Fruit fly (Drosophila melanogaster): ENCODE measurements around the gene CG31787.

dm6 chr2L:18327592-18328078 is 42.1 kb upstream of the CG31787 start:
- TF ChIP-seq gsb (GFP tag; IDR thresholded peaks at IDR 0.05) = no peak
- TF ChIP-seq pros (GFP tag; optimal IDR thresholded peaks at IDR 0.05) = no peak
- no peak for TF ChIP-seq CG2116 (GFP tag; optimal IDR thresholded peaks at IDR 0.05)
- TF ChIP-seq Max (GFP tag; optimal IDR thresholded peaks at IDR 0.05) = no peak
- TF ChIP-seq CG16779 (GFP tag; IDR thresholded peaks at IDR 0.05) = no peak
- no peak for TF ChIP-seq CG4707 (GFP tag; optimal IDR thresholded peaks at IDR 0.05)
- TF ChIP-seq CG31388 (GFP tag; optimal IDR thresholded peaks at IDR 0.05) = no peak
- 0 out of 3 replicates have a peak, but pooled peaks have one; percentile 22 for TF ChIP-seq ci (GFP tag; IDR thresholded peaks at IDR 0.05)
- TF ChIP-seq gro (GFP tag; optimal IDR thresholded peaks at IDR 0.05) = no peak
- TF ChIP-seq shn (GFP tag; optimal IDR thresholded peaks at IDR 0.05) = no peak
- TF ChIP-seq CG17612 (GFP tag; IDR thresholded peaks at IDR 0.05) = no peak
- peak; percentile 4 for TF ChIP-seq CoRest (tag; optimal IDR thresholded peaks at IDR 0.05)
- TF ChIP-seq ERR (GFP tag; optimal IDR thresholded peaks at IDR 0.05) = no peak
- TF ChIP-seq CG31441 (GFP tag; IDR thresholded peaks at IDR 0.05) = no peak

Data from whole organism, embryonic.